Worm (Caenorhabditis elegans): ENCODE results near the gene sars-1.

- TF ChIP-seq gei-8 (GFP tag; optimal IDR thresholded peaks at IDR 0.05) = no peak
- TF ChIP-seq fkh-10 (GFP tag; optimal IDR thresholded peaks at IDR 0.05) = no peak
- no peak for TF ChIP-seq unc-62 (GFP tag; optimal IDR thresholded peaks at IDR 0.05 in 1 of 2)
- TF ChIP-seq unc-62 (tag; optimal IDR thresholded peaks at IDR 0.05) = no peak
- no peak for TF ChIP-seq ceh-20 (GFP tag; IDR thresholded peaks at IDR 0.05)
- TF ChIP-seq ama-1 (optimal IDR thresholded peaks at IDR 0.05) = no peak
- no peak for TF ChIP-seq skn-1 (tag; optimal IDR thresholded peaks at IDR 0.05)
- no peak for TF ChIP-seq hmg-1.1 (GFP tag; IDR thresholded peaks at IDR 0.05)
- no peak for TF ChIP-seq nhr-77 (tag; optimal IDR thresholded peaks at IDR 0.05)
- no peak for TF ChIP-seq set-16 (GFP tag; IDR thresholded peaks at IDR 0.05)
- no peak for TF ChIP-seq aly-2 (tag; optimal IDR thresholded peaks at IDR 0.05)
- no peak for TF ChIP-seq jun-1 (tag; optimal IDR thresholded peaks at IDR 0.05)
- TF ChIP-seq mdl-1 (tag; optimal IDR thresholded peaks at IDR 0.05) = no peak
These were observed 20.6 kb upstream of the sars-1 start, which contains the start of gene mam-2 for ce11 chrIV:9982895-9983294.

All from whole organism, L4 larva.